Fruit fly (Drosophila melanogaster): ENCODE results near the gene beta-Spec.

beta-Spec gene

DNA sequence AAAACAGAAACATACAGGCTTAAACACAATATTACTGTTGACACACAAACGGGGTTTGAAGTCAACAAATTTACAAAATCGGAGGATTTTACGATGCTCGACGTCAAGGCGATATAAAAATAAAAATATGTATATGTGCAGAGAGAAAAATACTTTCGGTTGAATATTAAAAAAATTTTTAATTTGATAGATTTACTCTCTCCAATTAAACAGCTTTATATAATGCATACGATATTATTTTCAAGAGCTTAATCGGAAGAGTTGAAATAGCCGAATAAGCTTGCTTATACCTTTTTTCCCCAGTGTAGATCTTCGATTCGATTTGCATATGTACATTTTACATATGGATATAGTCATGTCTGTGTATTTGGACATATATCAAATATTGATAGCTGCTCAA is 39.5 kb downstream of the beta-Spec start (continued):
- no peak for TF ChIP-seq org-1 (GFP tag; optimal IDR thresholded peaks at IDR 0.05)
- peak; percentile 77 for TF ChIP-seq CoRest (tag; optimal IDR thresholded peaks at IDR 0.05)
- TF ChIP-seq Side (GFP tag; optimal IDR thresholded peaks at IDR 0.05): no peak
- no peak for TF ChIP-seq pros (GFP tag; optimal IDR thresholded peaks at IDR 0.05)
- TF ChIP-seq CG7745 (tag; optimal IDR thresholded peaks at IDR 0.05): no peak
- TF ChIP-seq CG4707 (GFP tag; optimal IDR thresholded peaks at IDR 0.05): no peak

DNA sequence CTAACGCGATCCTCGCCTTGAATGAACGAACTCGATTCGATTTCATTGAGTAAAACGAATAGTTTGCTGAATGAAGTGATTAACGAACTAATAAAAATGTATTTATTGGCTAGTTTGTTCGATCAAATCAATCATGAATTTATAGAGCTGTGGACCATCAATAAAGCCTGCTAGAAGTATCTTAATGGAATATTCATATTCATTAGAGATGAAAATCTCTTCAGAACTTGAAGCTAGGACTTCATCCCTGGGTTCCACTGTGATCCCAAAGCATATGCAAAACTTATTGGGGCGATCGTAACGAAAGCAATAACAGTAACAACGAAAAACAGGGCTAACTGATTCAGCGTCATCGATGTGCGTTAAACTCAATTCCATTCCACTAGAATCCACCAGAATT is 40.1 kb downstream of the beta-Spec start:
- TF ChIP-seq CG31365 (tag; optimal IDR thresholded peaks at IDR 0.05): no peak
- TF ChIP-seq CG2129 (GFP tag; IDR thresholded peaks at IDR 0.05; ENCODE audit: partially characterized antibody): no peak
- 0 out of 2 replicates have a peak, but pooled peaks have one; percentile 19 for TF ChIP-seq CG32532 (GFP tag; IDR thresholded peaks at IDR 0.05)
- peak; percentile 4 for TF ChIP-seq CG9817 (tag; optimal IDR thresholded peaks at IDR 0.05)
- TF ChIP-seq dan (GFP tag; IDR thresholded peaks at IDR 0.05): no peak
- no peak for TF ChIP-seq CG12155 (GFP tag; optimal IDR thresholded peaks at IDR 0.05)
- no peak for TF ChIP-seq sisA (GFP tag; IDR thresholded peaks at IDR 0.05)
- TF ChIP-seq pho (GFP tag; optimal IDR thresholded peaks at IDR 0.05): no peak
- no peak for TF ChIP-seq CG43689 (GFP tag; IDR thresholded peaks at IDR 0.05)
- no peak for TF ChIP-seq Bgb (GFP tag; IDR thresholded peaks at IDR 0.05; ENCODE audit: partially characterized antibody)
- TF ChIP-seq tgo (GFP tag; IDR thresholded peaks at IDR 0.05): no peak
- TF ChIP-seq CG13123 (GFP tag; optimal IDR thresholded peaks at IDR 0.05): no peak
- no peak for TF ChIP-seq CG16815 (GFP tag; optimal IDR thresholded peaks at IDR 0.05)
- TF ChIP-seq sens (GFP tag): peak; percentile 41
- TF ChIP-seq CoRest (tag; optimal IDR thresholded peaks at IDR 0.05): no peak
- peak; percentile 60 for TF ChIP-seq grau (tag; optimal IDR thresholded peaks at IDR 0.05)
- TF ChIP-seq CG6854 (GFP tag; optimal IDR thresholded peaks at IDR 0.05): no peak
- peak; percentile 19 for TF ChIP-seq Med (GFP tag)
- TF ChIP-seq CG10543 (GFP tag; optimal IDR thresholded peaks at IDR 0.05): no peak
- TF ChIP-seq HHEX (GFP tag; optimal IDR thresholded peaks at IDR 0.05): no peak

- TF ChIP-seq salm (tag; optimal IDR thresholded peaks at IDR 0.05): no peak
- no peak for TF ChIP-seq zen2 (GFP tag; IDR thresholded peaks at IDR 0.05; ENCODE audit: partially characterized antibody)
- TF ChIP-seq CG4360 (GFP tag; IDR thresholded peaks at IDR 0.05): no peak
- TF ChIP-seq Dbx (GFP tag; IDR thresholded peaks at IDR 0.05): no peak
- TF ChIP-seq mirr (GFP tag; optimal IDR thresholded peaks at IDR 0.05): peak; percentile 8
- no peak for TF ChIP-seq Lim3 (GFP tag; IDR thresholded peaks at IDR 0.05)
- peak; percentile 70 for TF ChIP-seq Vsx1 (GFP tag; optimal IDR thresholded peaks at IDR 0.05)
- no peak for TF ChIP-seq trem (tag; optimal IDR thresholded peaks at IDR 0.05)
- no peak for TF ChIP-seq wor (GFP tag; IDR thresholded peaks at IDR 0.05)
- no peak for TF ChIP-seq org-1 (GFP tag; optimal IDR thresholded peaks at IDR 0.05)
- peak; percentile 97 for TF ChIP-seq CG10979 (tag; optimal IDR thresholded peaks at IDR 0.05)
- TF ChIP-seq CG10267 (tag; optimal IDR thresholded peaks at IDR 0.05): peak; percentile 55
- TF ChIP-seq CoRest (tag; optimal IDR thresholded peaks at IDR 0.05): no peak
- TF ChIP-seq Pdp1 (GFP tag; optimal IDR thresholded peaks at IDR 0.05): peak in 1 of 2 experiments; percentile 16
- TF ChIP-seq CG12071 (GFP tag; optimal IDR thresholded peaks at IDR 0.05): no peak
- peak; percentile 89 for TF ChIP-seq CTCF (GFP tag; optimal IDR thresholded peaks at IDR 0.05)
- peak; percentile 54 for TF ChIP-seq onecut (GFP tag; IDR thresholded peaks at IDR 0.05)
- peak; percentile 4 for TF ChIP-seq pita (GFP tag; optimal IDR thresholded peaks at IDR 0.05)
- no peak for TF ChIP-seq CG3838 (GFP tag; optimal IDR thresholded peaks at IDR 0.05)
- no peak for TF ChIP-seq ranshi (GFP tag; IDR thresholded peaks at IDR 0.05)
- peak in 1 of 2 experiments; percentile 89 for TF ChIP-seq insv (GFP tag; optimal IDR thresholded peaks at IDR 0.05)
- TF ChIP-seq Meics (GFP tag; optimal IDR thresholded peaks at IDR 0.05): no peak
- no peak for TF ChIP-seq br (optimal IDR thresholded peaks at IDR 0.05)
- no peak for TF ChIP-seq CG7556 (GFP tag; optimal IDR thresholded peaks at IDR 0.05)
- no peak for TF ChIP-seq CG13894 (tag; optimal IDR thresholded peaks at IDR 0.05)
- TF ChIP-seq Dip2 (GFP tag; IDR thresholded peaks at IDR 0.05): peak; percentile 76
- TF ChIP-seq stwl (tag; optimal IDR thresholded peaks at IDR 0.05): peak; percentile 84
Measured at dm6 chrX:17697703-17698145, 40.6 kb downstream of the beta-Spec start.
